Worm (Caenorhabditis elegans): ENCODE results near the gene Y42A5A.1.
A peak's percentile ranks its signal among the peaks of the same experiment; 100 is the strongest.

Y42A5A.1 gene

DNA sequence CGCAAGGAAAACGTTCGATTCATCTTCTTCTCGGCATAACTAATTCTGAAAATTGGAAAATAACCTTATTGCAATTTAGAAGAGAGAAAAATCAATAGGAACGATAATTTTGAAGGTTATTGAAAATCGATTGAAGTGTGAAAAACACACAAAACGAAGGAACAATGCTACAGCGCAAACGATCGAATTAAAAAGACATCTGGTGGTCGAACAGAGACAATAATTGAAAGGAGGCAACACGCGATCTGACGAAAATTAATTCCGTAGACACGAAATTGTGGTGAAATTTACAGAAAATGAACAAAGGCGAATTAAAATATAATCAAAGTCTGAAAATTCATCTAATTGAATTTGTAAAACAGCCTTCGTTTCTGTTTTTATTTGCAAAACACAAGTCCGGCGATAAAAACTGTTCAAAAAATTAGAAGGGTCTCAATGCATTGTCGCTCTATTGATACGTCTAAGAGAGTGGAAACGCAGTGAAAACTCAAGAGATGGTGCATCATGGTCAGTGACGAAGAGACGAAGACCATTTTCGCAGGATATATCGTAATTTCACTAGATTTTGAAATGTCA, 48.3 kb upstream of the Y42A5A.1 start, which contains the start of gene pak-2 (continued):
- TF ChIP-seq daf-19 (GFP tag; conservative IDR thresholded peaks at IDR 0.05), result 0 out of 2 replicates have a peak, but pooled peaks have one; percentile 44
- TF ChIP-seq zfp-3 (GFP tag; conservative IDR thresholded peaks at IDR 0.05), result no peak
- TF ChIP-seq hif-1 (tag; optimal IDR thresholded peaks at IDR 0.05), result peak in 1 of 2 experiments; percentile 93
- TF ChIP-seq sdz-12 (GFP tag; optimal IDR thresholded peaks at IDR 0.05), result no peak
- no peak for TF ChIP-seq nhr-237 (tag; optimal IDR thresholded peaks at IDR 0.05)
- TF ChIP-seq rbr-2 (tag; optimal IDR thresholded peaks at IDR 0.05), result peak; percentile 68
- no peak for TF ChIP-seq ZK546.5 (tag; optimal IDR thresholded peaks at IDR 0.05)
- TF ChIP-seq nhr-102 (tag; optimal IDR thresholded peaks at IDR 0.05), result no peak
- TF ChIP-seq T20F7.1 (GFP tag; optimal IDR thresholded peaks at IDR 0.05), result peak; percentile 82
- no peak for TF ChIP-seq zip-11 (GFP tag; IDR thresholded peaks at IDR 0.05)
- no peak for TF ChIP-seq ama-1 (optimal IDR thresholded peaks at IDR 0.05)
- no peak for TF ChIP-seq ceh-82 (tag; optimal IDR thresholded peaks at IDR 0.05)
- peak; percentile 65 for TF ChIP-seq dpl-1 (GFP tag; optimal IDR thresholded peaks at IDR 0.05)
- no peak for TF ChIP-seq ceh-62 (tag; optimal IDR thresholded peaks at IDR 0.05)
- TF ChIP-seq T26A8.4 (GFP tag; IDR thresholded peaks at IDR 0.05), result no peak
- TF ChIP-seq nhr-111 (GFP tag; optimal IDR thresholded peaks at IDR 0.05), result no peak

DNA sequence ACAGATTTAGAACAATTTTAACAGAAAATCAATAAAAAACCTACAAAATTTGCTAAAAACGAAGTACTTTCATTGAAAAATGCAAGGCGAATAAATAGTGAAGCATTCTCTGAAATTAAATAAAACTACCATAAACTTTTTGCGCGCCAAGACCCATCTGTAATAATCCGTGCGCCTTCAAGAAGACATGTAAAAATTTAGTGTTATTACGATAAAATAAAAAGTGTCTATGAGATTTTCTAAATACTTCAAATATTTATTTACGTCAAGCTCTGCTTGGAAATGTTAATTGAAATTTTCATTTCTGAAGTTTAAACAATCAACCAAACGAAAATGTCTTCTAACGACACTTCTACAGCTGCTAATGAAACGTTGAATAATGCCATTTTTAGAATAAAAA, 47.7 kb upstream of the Y42A5A.1 start, which contains the start of gene C45B11.9:
Gene C45B11.9, plus strand, starts transcription at position 301 of the 400 bp plus-strand sequence.
- TF ChIP-seq zip-2 (tag; optimal IDR thresholded peaks at IDR 0.05) (no peak), lsy-2 (tag; optimal IDR thresholded peaks at IDR 0.05) (no peak), saeg-2 (GFP tag; IDR thresholded peaks at IDR 0.05) (no peak), arid-1 (GFP tag; conservative IDR thresholded peaks at IDR 0.05) (no peak), ZK337.2 (GFP tag; IDR thresholded peaks at IDR 0.05) (no peak), vab-7 (GFP tag; IDR thresholded peaks at IDR 0.05) (no peak), F44E2.7 (GFP tag; IDR thresholded peaks at IDR 0.05) (no peak), mdt-29 (GFP tag; IDR thresholded peaks at IDR 0.05) (no peak), mes-2 (tag; optimal IDR thresholded peaks at IDR 0.05; ENCODE audit: poor library complexity, severe bottlenecking) (no peak), dmd-6 (GFP tag; IDR thresholded peaks at IDR 0.05) (no peak), snpc-1.2 (GFP tag; IDR thresholded peaks at IDR 0.05) (no peak), spr-3 (GFP tag; optimal IDR thresholded peaks at IDR 0.05) (no peak), lin-13 (GFP tag; optimal IDR thresholded peaks at IDR 0.05) (no peak), dmd-9 (GFP tag; IDR thresholded peaks at IDR 0.05) (no peak)

DNA sequence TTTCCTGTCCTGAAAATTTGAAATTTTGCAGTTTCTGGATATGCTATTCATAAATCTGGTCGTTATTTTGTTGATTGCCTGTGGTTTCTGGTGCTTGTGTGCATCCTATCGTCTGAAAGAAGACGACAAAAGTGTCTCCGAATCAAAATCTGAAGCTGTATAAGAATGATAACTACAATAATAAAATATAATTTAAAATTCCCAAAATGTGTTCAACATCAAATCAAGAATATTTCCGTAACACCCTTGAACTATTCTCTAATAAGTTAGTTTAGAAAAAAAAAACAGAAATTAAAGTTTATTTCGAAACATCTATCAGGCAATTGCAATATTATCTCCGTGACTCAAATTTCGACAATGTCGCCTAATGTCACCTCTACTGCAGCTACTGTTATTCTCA, 47.3 kb upstream of the Y42A5A.1 start, which contains the start of gene C45B11.8:
Gene C45B11.8, plus strand, starts transcription at position 301 of the 400 bp plus-strand sequence.
- TF ChIP-seq pha-4 (GFP tag; IDR thresholded peaks at IDR 0.05), result no peak
- TF ChIP-seq pha-4 (tag; optimal IDR thresholded peaks at IDR 0.05), result no peak
- TF ChIP-seq attf-4 (tag; optimal IDR thresholded peaks at IDR 0.05), result no peak
- no peak for TF ChIP-seq mdt-29 (GFP tag; IDR thresholded peaks at IDR 0.05)
- no peak for TF ChIP-seq Y105C5A.15 (GFP tag; IDR thresholded peaks at IDR 0.05)
- no peak for TF ChIP-seq T20F7.1 (GFP tag; optimal IDR thresholded peaks at IDR 0.05)
- TF ChIP-seq tag-97 (GFP tag; IDR thresholded peaks at IDR 0.05), result no peak
- TF ChIP-seq nhr-41 (GFP tag; IDR thresholded peaks at IDR 0.05), result no peak
- no peak for TF ChIP-seq tra-1 (GFP tag; IDR thresholded peaks at IDR 0.05)

DNA sequence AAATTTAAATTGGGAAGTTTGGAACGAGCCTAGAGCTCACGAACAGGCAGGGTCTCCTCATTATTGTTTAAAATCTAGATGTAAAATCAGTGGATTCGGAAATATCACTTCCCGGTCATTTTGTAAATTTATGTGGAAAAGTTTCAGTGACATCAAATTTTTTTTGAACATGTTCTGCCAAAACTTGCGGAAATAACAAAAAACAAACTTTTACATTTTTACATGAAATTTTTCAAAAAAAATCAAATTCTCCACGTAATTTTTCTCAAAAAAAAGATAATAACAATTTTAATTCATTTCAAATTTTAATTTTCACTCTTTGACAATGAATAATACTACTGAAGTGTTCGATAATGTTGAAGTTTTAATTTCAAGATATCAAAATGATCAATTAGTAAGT, 46.2 kb upstream of the Y42A5A.1 start, which contains the start of gene C45B11.5:
Gene C45B11.5, plus strand, starts transcription at position 301 of the 400 bp plus-strand sequence.
- TF ChIP-seq nhr-41 (GFP tag; IDR thresholded peaks at IDR 0.05), result no peak
- TF ChIP-seq skn-1 (tag; optimal IDR thresholded peaks at IDR 0.05), result no peak
- TF ChIP-seq hlh-11 (tag; optimal IDR thresholded peaks at IDR 0.05), result no peak
- TF ChIP-seq zip-2 (tag; optimal IDR thresholded peaks at IDR 0.05), result no peak
- TF ChIP-seq nhr-102 (tag; optimal IDR thresholded peaks at IDR 0.05), result no peak
- TF ChIP-seq ceh-28 (tag; optimal IDR thresholded peaks at IDR 0.05), result no peak
- no peak for TF ChIP-seq mdl-1 (tag; optimal IDR thresholded peaks at IDR 0.05)
- TF ChIP-seq dve-1 (tag; optimal IDR thresholded peaks at IDR 0.05; ENCODE audit: insufficient read depth), result no peak
- TF ChIP-seq D1046.2 (GFP tag; IDR thresholded peaks at IDR 0.05), result no peak
- no peak for TF ChIP-seq nhr-6 (tag; optimal IDR thresholded peaks at IDR 0.05)
- no peak for TF ChIP-seq nhr-42 (GFP tag; IDR thresholded peaks at IDR 0.05)
- TF ChIP-seq Y5F2A.4 (GFP tag; optimal IDR thresholded peaks at IDR 0.05), result no peak
- no peak for TF ChIP-seq ces-1 (GFP tag; optimal IDR thresholded peaks at IDR 0.05)
